Fruit fly (Drosophila melanogaster) whole organism: Measurements from ENCODE around the gene CG14339.

Source experiments
- CG8478 ChIP-seq: fragments of >200 bp; optimal IDR thresholded peaks from 2 replicates; lab custom pipeline; 2018; ENCODE audit warnings: inconsistent platforms
- EcR ChIP-seq, 2 experiments: fragments of >200 bp; optimal IDR thresholded peaks; 2 replicates each; lab custom pipeline; 2017; ENCODE audit warnings: missing biosample characterization in 2 of 2, missing genetic modification characterization in 2 of 2, missing genetic modification reagents in 2 of 2
- pan ChIP-seq: fragments of >200 bp; optimal IDR thresholded peaks from 2 replicates; lab custom pipeline; 2017
- psq ChIP-seq: fragments of >200 bp; optimal IDR thresholded peaks from 2 replicates; lab custom pipeline; 2017
- usp ChIP-seq: fragments of >200 bp; optimal IDR thresholded peaks from 2 replicates; lab custom pipeline; 2017; ENCODE audit warnings: missing biosample characterization, missing genetic modification characterization, mixed read lengths

- no peak for TF ChIP-seq usp (GFP tag; lab: Kevin White, UChicago)
- no peak for TF ChIP-seq EcR (GFP tag; optimal IDR thresholded peaks at IDR 0.05; lab: Kevin White, UChicago)
- no peak for TF ChIP-seq psq (lab: Kevin White, UChicago)
- TF ChIP-seq pan (lab: Kevin White, UChicago), result no peak
- TF ChIP-seq CG8478, result no peak
These were observed 42.0 kb upstream of the CG14339 start for dm6 chr2L:1066330-1066729.
